Fruit fly (Drosophila melanogaster) whole organism, adult: ENCODE results near the gene CG31523.

Experiments used
- CG11617 ChIP-seq: fragments of 200-800 bp; sonication (Bioruptor generic); optimal IDR thresholded peaks from 2 replicates; lab custom pipeline; 2017; ENCODE audit warnings: mild to moderate bottlenecking, missing biosample characterization, missing genetic modification reagents, missing genetic modification characterization
- CG12768 ChIP-seq: fragments of 200-800 bp; sonication (Bioruptor generic); optimal IDR thresholded peaks from 2 replicates; lab custom pipeline; 2017; ENCODE audit warnings: missing biosample characterization, missing genetic modification characterization, mild to moderate bottlenecking, moderate library complexity, missing genetic modification reagents
- CG14711 ChIP-seq: fragments of 200-800 bp; sonication (Bioruptor generic); optimal IDR thresholded peaks from 2 replicates; lab custom pipeline; 2018; ENCODE audit warnings: missing biosample characterization, mild to moderate bottlenecking, missing genetic modification characterization, moderate library complexity
- CG1620 ChIP-seq: fragments of 200-800 bp; sonication (Bioruptor generic); optimal IDR thresholded peaks from 2 replicates; lab custom pipeline; 2016; ENCODE audit warnings: missing biosample characterization, missing genetic modification characterization
- CG33017 ChIP-seq: fragments of 200-800 bp; sonication (Bioruptor generic); optimal IDR thresholded peaks from 2 replicates; lab custom pipeline; 2018; ENCODE audit warnings: missing biosample characterization, mild to moderate bottlenecking, missing genetic modification characterization, moderate library complexity
- CG5204 ChIP-seq: fragments of 200-800 bp; sonication (Bioruptor generic); optimal IDR thresholded peaks from 2 replicates; lab custom pipeline; 2016; ENCODE audit warnings: missing biosample characterization, missing genetic modification characterization
- CG7045 ChIP-seq: fragments of 200-800 bp; sonication (Bioruptor generic); optimal IDR thresholded peaks from 2 replicates; lab custom pipeline; 2017; ENCODE audit warnings: missing biosample characterization, mild to moderate bottlenecking, missing genetic modification characterization
- CG7101 ChIP-seq: fragments of 200-800 bp; sonication (Bioruptor generic); optimal IDR thresholded peaks from 2 replicates; lab custom pipeline; 2018; ENCODE audit warnings: missing biosample characterization, mild to moderate bottlenecking, missing genetic modification characterization, moderate library complexity
- Clk ChIP-seq: fragments of 200-800 bp; sonication (Bioruptor generic); optimal IDR thresholded peaks from 2 replicates; lab custom pipeline; 2017; ENCODE audit warnings: missing biosample characterization, missing genetic modification characterization
- Crg-1 ChIP-seq: fragments of 200-800 bp; sonication (Bioruptor generic); optimal IDR thresholded peaks from 2 replicates; lab custom pipeline; 2016; ENCODE audit warnings: missing biosample characterization, missing genetic modification characterization
- Hr96 ChIP-seq: fragments of 200-800 bp; sonication (Bioruptor generic); optimal IDR thresholded peaks from 2 replicates; lab custom pipeline; 2016; ENCODE audit warnings: missing biosample characterization, missing genetic modification characterization
- Mnt ChIP-seq: fragments of 200-800 bp; sonication (Bioruptor generic); optimal IDR thresholded peaks from 2 replicates; lab custom pipeline; 2016; ENCODE audit warnings: missing biosample characterization, mild to moderate bottlenecking, missing genetic modification characterization
- bab1 ChIP-seq: fragments of 200-800 bp; sonication (Bioruptor generic); optimal IDR thresholded peaks from 3 replicates; lab custom pipeline; 2019; ENCODE audit warnings: missing biosample characterization, mild to moderate bottlenecking, missing genetic modification characterization, moderate library complexity
- cic ChIP-seq: fragments of 200-800 bp; sonication (Bioruptor generic); optimal IDR thresholded peaks from 2 replicates; lab custom pipeline; 2017; ENCODE audit warnings: missing biosample characterization, mild to moderate bottlenecking, missing genetic modification characterization, moderate library complexity
- cnc ChIP-seq, 2 experiments: fragments of >200 bp; optimal IDR thresholded peaks; 2 replicates each; lab custom pipeline; 2017
- kay ChIP-seq: fragments of 200-800 bp; sonication (Bioruptor generic); peaks from one replicate; lab custom pipeline; 2016; ENCODE audit warnings: missing biosample characterization, missing genetic modification characterization, borderline replicate concordance
- ovo ChIP-seq: fragments of 200-800 bp; sonication (Bioruptor generic); optimal IDR thresholded peaks from 2 replicates; lab custom pipeline; 2016; ENCODE audit warnings: missing biosample characterization, missing genetic modification characterization
- pad ChIP-seq: fragments of 200-800 bp; sonication (Bioruptor generic); optimal IDR thresholded peaks from 3 replicates; lab custom pipeline; 2017; ENCODE audit warnings: missing biosample characterization, missing genetic modification characterization, mild to moderate bottlenecking, moderate library complexity, missing genetic modification reagents
- tj ChIP-seq: fragments of 200-800 bp; sonication (Bioruptor generic); optimal IDR thresholded peaks from 3 replicates; lab custom pipeline; 2017; ENCODE audit warnings: missing biosample characterization, mild to moderate bottlenecking, missing genetic modification characterization, moderate library complexity
- toe ChIP-seq: fragments of 200-800 bp; sonication (Bioruptor generic); optimal IDR thresholded peaks from 2 replicates; lab custom pipeline; 2016; ENCODE audit warnings: missing biosample characterization, missing genetic modification characterization

Gene CG31523

DNA sequence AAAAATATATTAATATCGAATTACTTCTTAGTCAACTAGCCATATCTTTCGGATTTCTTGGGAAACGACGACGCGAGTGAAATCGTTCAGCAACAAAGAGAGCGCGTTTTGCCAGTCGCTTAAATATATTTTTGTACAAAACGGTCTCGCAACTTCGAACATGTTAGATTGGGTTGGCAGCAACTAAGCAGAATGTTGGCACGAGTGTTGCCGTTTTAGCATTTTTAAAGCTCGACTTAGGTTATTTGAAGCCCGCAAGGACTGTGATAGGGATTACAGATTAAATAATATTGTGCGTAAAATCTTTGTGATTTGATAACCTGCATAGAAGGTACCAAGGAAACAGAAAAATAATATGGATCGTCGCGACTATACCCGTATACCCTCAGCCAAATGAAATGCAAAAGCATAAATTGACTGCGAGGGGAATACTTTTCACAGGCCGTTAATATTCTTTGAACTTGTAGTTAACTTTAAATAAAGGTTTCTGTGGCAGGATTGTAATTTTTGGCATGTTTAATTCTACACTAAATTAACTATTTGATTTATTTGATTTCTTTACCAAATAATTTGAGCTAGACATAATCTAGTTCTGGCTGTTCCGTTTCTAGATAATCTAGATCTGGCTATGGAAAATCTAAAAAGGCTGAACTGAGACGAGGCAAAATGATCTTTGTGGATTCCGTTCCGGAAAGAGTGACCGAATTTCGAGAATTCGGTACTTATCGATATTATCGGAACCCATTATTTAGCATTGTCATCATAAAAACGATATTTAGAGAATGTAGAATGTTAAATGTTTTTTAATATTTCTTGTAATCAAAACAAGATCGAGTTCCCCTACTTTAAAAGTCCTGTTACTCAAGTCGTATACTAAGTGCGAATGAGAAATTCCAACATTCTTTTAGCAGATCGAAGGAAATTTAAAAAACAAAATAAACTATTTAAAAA is at the start of gene CG31523:
TSS of gene CG31523 (minus strand) at position 170 of the 951 bp plus-strand sequence.
- TF ChIP-seq CG11617 (no peak), CG5204 (GFP tag; lab: Kevin White, UChicago) (no peak), CG33017 (tag; lab: Kevin White, UChicago) (no peak), CG14711 (tag; lab: Kevin White, UChicago) (no peak), CG7101 (tag; lab: Kevin White, UChicago) (no peak), bab1 (no peak), CG12768 (GFP tag; lab: Kevin White, UChicago) (no peak), cic (GFP tag; lab: Kevin White, UChicago) (no peak), tj (GFP tag; lab: Kevin White, UChicago) (peak; percentile 86), Mnt (GFP tag; lab: Kevin White, UChicago) (no peak), cnc (optimal IDR thresholded peaks at IDR 0.05; lab: Kevin White, UChicago) (peak; percentile 60 to 68), CG7045 (no peak), kay (GFP tag; lab: Kevin White, UChicago) (peak; percentile 94)

DNA sequence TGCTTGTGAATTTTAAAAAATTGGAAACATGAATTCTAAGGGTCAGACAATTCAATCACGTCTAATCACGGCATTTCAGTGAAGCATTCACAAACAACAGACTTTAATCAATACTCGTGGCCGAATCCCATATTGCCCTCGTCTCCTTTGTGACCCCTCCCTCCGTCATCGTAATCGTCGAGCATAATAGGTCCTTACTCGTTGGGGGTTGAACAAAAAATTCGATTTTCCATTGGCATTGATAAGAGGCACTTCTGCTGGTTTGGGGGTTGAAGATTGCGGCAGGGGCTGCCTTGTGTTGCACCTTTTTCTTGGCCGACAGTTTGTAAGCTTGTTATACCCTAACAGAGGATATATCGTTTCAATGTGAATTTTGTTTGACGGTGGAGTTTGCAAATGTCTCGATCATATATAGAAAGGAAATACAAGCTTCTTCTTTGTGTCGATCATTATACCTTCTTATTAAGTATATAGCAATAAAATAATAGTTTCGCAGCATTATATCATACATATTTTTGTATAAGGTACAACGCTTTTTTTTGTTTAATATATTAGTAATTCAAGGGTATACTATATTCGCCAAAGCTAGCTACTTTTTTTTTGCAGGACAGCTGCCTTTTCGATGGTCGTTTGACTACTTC is 45.3 kb upstream of the CG31523 start:
- no peak for TF ChIP-seq cic (GFP tag; lab: Kevin White, UChicago)
- TF ChIP-seq CG33017 (tag; lab: Kevin White, UChicago) = no peak
- no peak for TF ChIP-seq pad (GFP tag; lab: Kevin White, UChicago)
- TF ChIP-seq Clk = no peak
- TF ChIP-seq Crg-1 (GFP tag; lab: Kevin White, UChicago) = no peak
- TF ChIP-seq cnc (optimal IDR thresholded peaks at IDR 0.05; lab: Kevin White, UChicago) = no peak
- TF ChIP-seq CG7045 = no peak
- no peak for TF ChIP-seq CG14711 (tag; lab: Kevin White, UChicago)
- TF ChIP-seq tj (GFP tag; lab: Kevin White, UChicago) = no peak
- no peak for TF ChIP-seq CG5204 (GFP tag; lab: Kevin White, UChicago)
- no peak for TF ChIP-seq Mnt (GFP tag; lab: Kevin White, UChicago)
- TF ChIP-seq bab1 = no peak
- TF ChIP-seq CG11617 = no peak
- TF ChIP-seq ovo (GFP tag; lab: Kevin White, UChicago) = no peak
- TF ChIP-seq CG1620 (GFP tag; lab: Kevin White, UChicago) = no peak
- no peak for TF ChIP-seq CG7101 (tag; lab: Kevin White, UChicago)
- no peak for TF ChIP-seq kay (GFP tag; lab: Kevin White, UChicago)
- no peak for TF ChIP-seq Hr96 (GFP tag; lab: Kevin White, UChicago)
- no peak for TF ChIP-seq CG12768 (GFP tag; lab: Kevin White, UChicago)
- TF ChIP-seq toe (GFP tag; lab: Kevin White, UChicago) = no peak

DNA sequence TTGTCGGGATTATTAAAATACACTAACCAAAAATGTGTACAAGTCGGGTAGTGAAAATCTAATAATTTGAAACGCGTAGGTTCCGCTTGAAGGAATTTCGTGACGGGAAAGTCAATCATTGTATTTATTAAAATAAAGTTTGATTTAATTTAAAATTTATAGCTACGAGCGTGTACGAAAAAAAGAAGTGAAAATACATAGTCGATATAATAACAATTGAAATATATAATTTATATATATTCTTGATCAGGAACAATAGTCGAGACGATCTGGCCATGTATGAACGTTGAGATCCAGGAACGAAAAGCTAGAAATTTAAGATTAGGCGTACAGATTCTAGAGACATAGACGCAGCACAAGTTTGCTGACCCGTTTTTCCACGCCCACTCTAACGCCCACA is 27.3 kb upstream of the CG31523 start, which contains the start of gene CG34425:
TSS of gene CG34425 (minus strand) at position 101 of the 400 bp plus-strand sequence.
- no peak for TF ChIP-seq CG7101 (tag; lab: Kevin White, UChicago)
- no peak for TF ChIP-seq tj (GFP tag; lab: Kevin White, UChicago)
- TF ChIP-seq Crg-1 (GFP tag; lab: Kevin White, UChicago) = no peak
- TF ChIP-seq ovo (GFP tag; lab: Kevin White, UChicago) = no peak
- no peak for TF ChIP-seq CG11617
- TF ChIP-seq toe (GFP tag; lab: Kevin White, UChicago) = no peak
- no peak for TF ChIP-seq CG12768 (GFP tag; lab: Kevin White, UChicago)
- TF ChIP-seq CG33017 (tag; lab: Kevin White, UChicago) = no peak
- no peak for TF ChIP-seq cnc (optimal IDR thresholded peaks at IDR 0.05; lab: Kevin White, UChicago)
- TF ChIP-seq Mnt (GFP tag; lab: Kevin White, UChicago) = no peak

DNA sequence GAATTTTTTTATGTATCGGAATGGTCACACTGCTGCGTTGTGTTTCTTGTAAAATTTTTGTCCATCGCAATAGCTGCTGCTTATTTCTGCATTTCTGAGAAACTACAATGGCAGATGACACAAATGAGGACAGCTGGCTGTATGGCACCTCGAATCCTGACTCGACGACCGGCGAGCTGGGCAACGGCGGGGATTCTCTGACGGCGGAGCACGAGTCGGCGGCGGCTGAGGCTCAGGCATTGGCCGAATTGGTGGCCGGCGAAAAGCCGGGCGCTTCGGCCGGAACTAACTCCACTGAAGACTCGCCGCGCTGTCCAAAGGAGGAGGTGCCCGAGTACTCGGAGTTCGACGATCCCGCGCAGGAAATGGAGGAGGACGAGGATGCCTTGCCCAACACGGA is 6.0 kb upstream of the CG31523 start, which contains the start of gene Fip1:
TSS of gene Fip1 (plus strand) at position 10 of the 400 bp plus-strand sequence.
- TF ChIP-seq toe (GFP tag; lab: Kevin White, UChicago) (no peak), pad (GFP tag; lab: Kevin White, UChicago) (no peak)

DNA sequence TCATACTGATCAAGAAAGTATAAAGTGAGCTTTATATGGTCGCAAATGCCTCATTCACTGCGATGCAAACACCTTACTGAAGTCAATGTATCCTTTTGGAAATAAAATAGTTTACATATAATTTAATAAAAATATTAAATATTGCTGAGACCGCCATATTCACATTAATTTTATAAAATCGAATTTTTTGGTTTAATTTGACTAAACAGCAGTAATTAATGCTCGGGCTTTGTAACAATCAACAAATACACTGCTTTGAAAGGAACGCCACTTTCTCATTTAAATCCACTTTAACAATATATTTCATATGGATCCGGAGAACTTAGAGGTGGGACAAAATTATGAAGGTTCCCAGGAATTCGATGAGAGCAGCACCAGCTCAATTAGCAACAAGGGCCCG is 1.5 kb upstream of the CG31523 start, which contains the start of gene sac:
TSS of gene sac (plus strand) at position 301 of the 400 bp plus-strand sequence.
- no peak for TF ChIP-seq pad (GFP tag; lab: Kevin White, UChicago)
- TF ChIP-seq Mnt (GFP tag; lab: Kevin White, UChicago) = no peak
- TF ChIP-seq CG12768 (GFP tag; lab: Kevin White, UChicago) = no peak
- no peak for TF ChIP-seq CG1620 (GFP tag; lab: Kevin White, UChicago)
- TF ChIP-seq toe (GFP tag; lab: Kevin White, UChicago) = no peak
- TF ChIP-seq ovo (GFP tag; lab: Kevin White, UChicago) = no peak
- no peak for TF ChIP-seq kay (GFP tag; lab: Kevin White, UChicago)
- TF ChIP-seq cnc (optimal IDR thresholded peaks at IDR 0.05; lab: Kevin White, UChicago) = no peak
- TF ChIP-seq CG14711 (tag; lab: Kevin White, UChicago) = no peak
- TF ChIP-seq Hr96 (GFP tag; lab: Kevin White, UChicago) = no peak
- TF ChIP-seq bab1 = no peak
- TF ChIP-seq CG11617 = no peak
- TF ChIP-seq CG5204 (GFP tag; lab: Kevin White, UChicago) = no peak
- TF ChIP-seq Crg-1 (GFP tag; lab: Kevin White, UChicago) = no peak
- TF ChIP-seq CG7101 (tag; lab: Kevin White, UChicago) = no peak
- no peak for TF ChIP-seq CG33017 (tag; lab: Kevin White, UChicago)
